Worm (Caenorhabditis elegans) whole organism, late embryonic: Measurements from ENCODE around the gene R160.5.

Experiments
- F13H6.1 ChIP-seq: sonication (generic microtip); optimal IDR thresholded peaks from 2 replicates; lab custom pipeline; 2016; ENCODE audit warnings: missing genetic modification characterization, missing compliant biosample characterization
- pha-2 ChIP-seq: sonication (generic microtip); optimal IDR thresholded peaks from 2 replicates; lab custom pipeline; 2017; ENCODE audit warnings: mild to moderate bottlenecking, missing genetic modification characterization, missing compliant biosample characterization

ce11 chrX:4395073-4395850, 24.6 kb upstream of the R160.5 start:
- TF ChIP-seq F13H6.1 = no peak
- no peak for TF ChIP-seq pha-2 (tag; lab: Kevin White, UChicago)
